Worm (Caenorhabditis elegans) whole organism, L1 larva: ENCODE measurements around the gene F38E11.9.

Source experiments
- C16A3.4 ChIP-seq: fragments of 150-350 bp; optimal IDR thresholded peaks from 2 replicates; lab custom pipeline; 2014; ENCODE audit warnings: missing biosample characterization, missing genetic modification characterization
- C34B4.2 ChIP-seq: sonication (generic microtip); optimal IDR thresholded peaks from 2 replicates; lab custom pipeline; 2017; ENCODE audit warnings: mild to moderate bottlenecking, missing genetic modification characterization, missing compliant biosample characterization
- F16B12.6 ChIP-seq: fragments of 150-350 bp; optimal IDR thresholded peaks from 2 replicates; lab custom pipeline; 2014; ENCODE audit warnings: missing biosample characterization, missing genetic modification characterization
- aha-1 ChIP-seq: fragments of 150-350 bp; optimal IDR thresholded peaks from 2 replicates; lab custom pipeline; 2014; ENCODE audit warnings: missing biosample characterization, missing genetic modification characterization
- alr-1 ChIP-seq: fragments of 200-800 bp; sonication (Bioruptor generic); optimal IDR thresholded peaks from 2 replicates; lab custom pipeline; 2018; ENCODE audit warnings: borderline replicate concordance, mild to moderate bottlenecking, missing genetic modification characterization, missing compliant biosample characterization
- aly-2 ChIP-seq: fragments of 150-350 bp; optimal IDR thresholded peaks from 2 replicates; lab custom pipeline; 2014; ENCODE audit warnings: missing biosample characterization, missing genetic modification characterization
- blmp-1 ChIP-seq: fragments of 150-350 bp; optimal IDR thresholded peaks from 2 replicates; lab custom pipeline; 2014; ENCODE audit warnings: missing biosample characterization, missing genetic modification characterization
- ceh-8 ChIP-seq: fragments of 200-800 bp; sonication (Bioruptor generic); optimal IDR thresholded peaks from 2 replicates; lab custom pipeline; 2018; ENCODE audit warnings: mild to moderate bottlenecking, missing genetic modification characterization, moderate library complexity, missing compliant biosample characterization
- ceh-88 ChIP-seq: fragments of 200-800 bp; sonication (Bioruptor generic); IDR thresholded peaks from 2 replicates; pipeline ENCODE4 v1.3.6; 2022; ENCODE audit warnings: missing genetic modification characterization, missing compliant biosample characterization
- ceh-90 ChIP-seq: sonication (generic microtip); optimal IDR thresholded peaks from 2 replicates; lab custom pipeline; 2016; ENCODE audit warnings: missing genetic modification characterization, missing compliant biosample characterization
- ces-1 ChIP-seq: fragments of 150-350 bp; optimal IDR thresholded peaks from 2 replicates; lab custom pipeline; 2014; ENCODE audit warnings: missing biosample characterization, missing genetic modification reagents, missing genetic modification characterization
- dpl-1 ChIP-seq, 3 experiments: fragments of 150-350 bp in 2 of 3; sonication (generic microtip) in 1 of 3; optimal IDR thresholded peaks; 2 replicates each; lab custom pipeline; 2014 to 2017; ENCODE audit warnings: missing biosample characterization in 3 of 3, missing genetic modification characterization in 3 of 3, missing genetic modification reagents in 3 of 3
- dsc-1 ChIP-seq: sonication (generic microtip); optimal IDR thresholded peaks from 2 replicates; lab custom pipeline; 2016; ENCODE audit warnings: mild to moderate bottlenecking, missing genetic modification characterization, missing compliant biosample characterization
- efl-3 ChIP-seq: fragments of 200-800 bp; sonication (Bioruptor generic); optimal IDR thresholded peaks from 2 replicates; lab custom pipeline; 2018; ENCODE audit warnings: mild to moderate bottlenecking, missing genetic modification characterization, missing compliant biosample characterization
- egl-13 ChIP-seq: sonication (generic microtip); optimal IDR thresholded peaks from 2 replicates; lab custom pipeline; 2016; ENCODE audit warnings: missing genotype, missing genetic modification reagents, missing genetic modification characterization, missing compliant biosample characterization
- egl-27 ChIP-seq, 2 experiments: fragments of 150-350 bp in 1 of 2; sonication (generic microtip); optimal IDR thresholded peaks; 3 replicates each; lab custom pipeline; 2017 to 2018; ENCODE audit warnings: missing biosample characterization in 2 of 2, missing genetic modification characterization in 2 of 2, missing genetic modification reagents in 2 of 2
- elt-3 ChIP-seq, 6 experiments: fragments of 150-350 bp in 1 of 6; sonication (generic microtip); optimal IDR thresholded peaks; 2 replicates each; lab custom pipeline; 2017 to 2018; ENCODE audit warnings: missing biosample characterization in 6 of 6, missing genetic modification characterization in 6 of 6, inconsistent platforms in 1 of 6
- fkh-4 ChIP-seq: sonication (generic microtip); optimal IDR thresholded peaks from 2 replicates; lab custom pipeline; 2016; ENCODE audit warnings: missing compliant biosample characterization, missing genetic modification characterization, borderline replicate concordance
- fos-1 ChIP-seq: fragments of 150-350 bp; optimal IDR thresholded peaks from 2 replicates; lab custom pipeline; 2014; ENCODE audit warnings: missing biosample characterization, missing genetic modification characterization
- hlh-17 ChIP-seq: fragments of 200-800 bp; sonication (Bioruptor generic); optimal IDR thresholded peaks from 2 replicates; lab custom pipeline; 2018; ENCODE audit warnings: missing genetic modification characterization, mild to moderate bottlenecking, missing compliant biosample characterization, moderate library complexity, borderline replicate concordance
- hlh-4 ChIP-seq: sonication (generic microtip); optimal IDR thresholded peaks from 2 replicates; lab custom pipeline; 2016; ENCODE audit warnings: mild to moderate bottlenecking, missing genetic modification characterization, missing compliant biosample characterization
- hpl-2 ChIP-seq: fragments of 150-350 bp; optimal IDR thresholded peaks from 2 replicates; lab custom pipeline; 2014; ENCODE audit warnings: missing biosample characterization, missing genetic modification reagents, missing genetic modification characterization
- isw-1 ChIP-seq: fragments of 200-800 bp; sonication (Bioruptor generic); IDR thresholded peaks from 2 replicates; pipeline ENCODE4 v1.3.6; 2022; ENCODE audit warnings: missing genetic modification characterization, missing compliant biosample characterization
- lin-35 ChIP-seq, 2 experiments: fragments of 150-350 bp; optimal IDR thresholded peaks; 2 replicates each; lab custom pipeline; 2014; ENCODE audit warnings: missing biosample characterization in 2 of 2, missing genetic modification characterization in 2 of 2, missing genetic modification reagents in 2 of 2
- lir-3 ChIP-seq: sonication (generic microtip); optimal IDR thresholded peaks from 2 replicates; lab custom pipeline; 2016; ENCODE audit warnings: mild to moderate bottlenecking, missing genetic modification characterization, moderate library complexity, missing compliant biosample characterization; ENCODE audit not compliant: poor library complexity
- mdl-1 ChIP-seq, 2 experiments: fragments of 150-350 bp; optimal IDR thresholded peaks; 2 replicates each; lab custom pipeline; 2014 to 2017; ENCODE audit warnings: missing biosample characterization in 2 of 2, missing genetic modification characterization in 2 of 2, inconsistent platforms in 1 of 2
- mep-1 ChIP-seq: fragments of 150-350 bp; optimal IDR thresholded peaks from 2 replicates; lab custom pipeline; 2014; ENCODE audit warnings: missing biosample characterization, missing genetic modification characterization
- nhr-12 ChIP-seq: sonication (generic microtip); optimal IDR thresholded peaks from 2 replicates; lab custom pipeline; 2017; ENCODE audit warnings: missing biosample characterization, missing genetic modification characterization
- nhr-19 ChIP-seq: fragments of 200-800 bp; sonication (Bioruptor generic); conservative IDR thresholded peaks from 2 replicates; pipeline ENCODE4 v1.3.6; 2022; ENCODE audit warnings: missing genetic modification characterization, missing compliant biosample characterization
- nhr-237 ChIP-seq: fragments of 150-350 bp; optimal IDR thresholded peaks from 2 replicates; lab custom pipeline; 2014; ENCODE audit warnings: missing biosample characterization, missing genetic modification characterization
- nhr-28 ChIP-seq: fragments of 150-350 bp; optimal IDR thresholded peaks from 2 replicates; lab custom pipeline; 2014; ENCODE audit warnings: missing biosample characterization, missing genetic modification characterization
- nhr-47 ChIP-seq: sonication (generic microtip); optimal IDR thresholded peaks from 2 replicates; lab custom pipeline; 2016; ENCODE audit warnings: mild to moderate bottlenecking, missing genetic modification characterization, moderate library complexity, missing compliant biosample characterization
- nhr-71 ChIP-seq: sonication (generic microtip); optimal IDR thresholded peaks from 2 replicates; lab custom pipeline; 2016; ENCODE audit warnings: mild to moderate bottlenecking, missing genetic modification characterization, moderate library complexity, missing compliant biosample characterization
- nhr-77 ChIP-seq: fragments of 150-350 bp; optimal IDR thresholded peaks from 2 replicates; lab custom pipeline; 2014; ENCODE audit warnings: missing biosample characterization, missing genetic modification characterization
- nhr-85 ChIP-seq: sonication (generic microtip); peaks from one replicate; lab custom pipeline; 2016; ENCODE audit warnings: missing genetic modification characterization, inconsistent platforms, missing compliant biosample characterization
- nhr-90 ChIP-seq: sonication (generic microtip); optimal IDR thresholded peaks from 2 replicates; lab custom pipeline; 2016; ENCODE audit warnings: mild to moderate bottlenecking, missing genetic modification characterization, missing compliant biosample characterization; ENCODE audit not compliant: poor library complexity
- pag-3 ChIP-seq: sonication (generic microtip); optimal IDR thresholded peaks from 2 replicates; lab custom pipeline; 2017; ENCODE audit warnings: missing genetic modification characterization, mild to moderate bottlenecking, missing compliant biosample characterization, antibody characterized with exemption, borderline replicate concordance; ENCODE audit not compliant: insufficient read depth
- pqm-1 ChIP-seq: sonication (generic microtip); optimal IDR thresholded peaks from 3 replicates; lab custom pipeline; 2017; ENCODE audit warnings: missing biosample characterization, missing genetic modification characterization
- skn-1 ChIP-seq: fragments of 150-350 bp; optimal IDR thresholded peaks from 2 replicates; lab custom pipeline; 2014; ENCODE audit warnings: missing biosample characterization, missing genetic modification characterization
- sptf-1 ChIP-seq: fragments of 150-350 bp; optimal IDR thresholded peaks from 2 replicates; lab custom pipeline; 2014; ENCODE audit warnings: missing biosample characterization, missing genetic modification characterization
- sup-37 ChIP-seq: fragments of 200-800 bp; sonication (Bioruptor generic); optimal IDR thresholded peaks from 2 replicates; lab custom pipeline; 2018; ENCODE audit warnings: mild to moderate bottlenecking, missing genetic modification characterization, missing compliant biosample characterization
- swsn-7 ChIP-seq: sonication (generic microtip); optimal IDR thresholded peaks from 2 replicates; lab custom pipeline; 2016; ENCODE audit warnings: missing genetic modification characterization, missing compliant biosample characterization
- unc-62 ChIP-seq: fragments of 150-350 bp; optimal IDR thresholded peaks from 2 replicates; lab custom pipeline; 2014; ENCODE audit warnings: missing biosample characterization, missing genetic modification reagents, missing genetic modification characterization
- unc-98 ChIP-seq: fragments of 200-800 bp; sonication (Bioruptor generic); IDR thresholded peaks from 2 replicates; pipeline ENCODE4 v1.3.6; 2022; ENCODE audit warnings: missing genetic modification characterization, missing compliant biosample characterization
- vab-15 ChIP-seq: sonication (generic microtip); optimal IDR thresholded peaks from 2 replicates; lab custom pipeline; 2017; ENCODE audit warnings: missing genotype, mild to moderate bottlenecking, missing genetic modification characterization, missing compliant biosample characterization
- xbp-1 ChIP-seq: sonication (generic microtip); optimal IDR thresholded peaks from 2 replicates; lab custom pipeline; 2016; ENCODE audit warnings: missing genetic modification characterization, missing compliant biosample characterization
- zag-1 ChIP-seq: fragments of 150-350 bp; optimal IDR thresholded peaks from 2 replicates; lab custom pipeline; 2014; ENCODE audit warnings: missing biosample characterization, missing genetic modification characterization
- ztf-11 ChIP-seq, 2 experiments: sonication (generic microtip); optimal IDR thresholded peaks; 2 replicates each; lab custom pipeline; 2016 to 2017; ENCODE audit warnings: missing genetic modification characterization in 2 of 2, missing biosample characterization in 1 of 2, missing compliant biosample characterization in 1 of 2

Gene F38E11.9

ce11 chrIV:9444417-9445026 lies 682 bp upstream of the F38E11.9 start (continued):
- TF ChIP-seq aly-2 (tag; lab: Kevin White, UChicago): peak; percentile 93
- TF ChIP-seq C34B4.2: no peak
- TF ChIP-seq nhr-85 (tag; lab: Kevin White, UChicago): peak; percentile 97
- TF ChIP-seq ces-1 (GFP tag; lab: Kevin White, UChicago): no peak
- TF ChIP-seq alr-1 (tag; lab: Kevin White, UChicago): no peak
- TF ChIP-seq nhr-237 (tag; lab: Kevin White, UChicago): peak; percentile 87
- TF ChIP-seq unc-62 (GFP tag; lab: Kevin White, UChicago): peak; percentile 40
- TF ChIP-seq egl-27 (tag; optimal IDR thresholded peaks at IDR 0.05; lab: Kevin White, UChicago): peak; percentile 52 to 79

- TF ChIP-seq nhr-71: peak; percentile 90
- no peak for TF ChIP-seq ceh-90 (tag; lab: Kevin White, UChicago)
- no peak for TF ChIP-seq unc-98
- no peak for TF ChIP-seq hlh-4 (tag; lab: Kevin White, UChicago)
- no peak for TF ChIP-seq lir-3 (tag; lab: Kevin White, UChicago)
- TF ChIP-seq blmp-1: peak; percentile 80
- TF ChIP-seq C34B4.2: no peak
- TF ChIP-seq hlh-17 (GFP tag; lab: Kevin White, UChicago): no peak
- no peak for TF ChIP-seq fkh-4 (tag; lab: Kevin White, UChicago)
- TF ChIP-seq skn-1 (tag; lab: Kevin White, UChicago): no peak
- TF ChIP-seq ceh-88 (GFP tag; lab: Robert Waterston, UW): 0 out of 2 replicates have a peak, but pooled peaks have one; percentile 38
- no peak for TF ChIP-seq sptf-1 (tag; lab: Kevin White, UChicago)
- TF ChIP-seq nhr-28 (tag; lab: Kevin White, UChicago): no peak
- TF ChIP-seq nhr-12: no peak
- TF ChIP-seq sup-37 (GFP tag; lab: Kevin White, UChicago): no peak
- TF ChIP-seq aha-1 (tag; lab: Kevin White, UChicago): no peak
- no peak for TF ChIP-seq F16B12.6 (tag; lab: Kevin White, UChicago)
- no peak for TF ChIP-seq pag-3 (tag; lab: Kevin White, UChicago)
- TF ChIP-seq egl-13 (tag; lab: Kevin White, UChicago): no peak
- TF ChIP-seq mdl-1 (tag; optimal IDR thresholded peaks at IDR 0.05; lab: Kevin White, UChicago): peak in 1 of 2 experiments; percentile 93
- TF ChIP-seq vab-15: no peak
- TF ChIP-seq zag-1: no peak
- TF ChIP-seq nhr-77 (tag; lab: Kevin White, UChicago): no peak
- no peak for TF ChIP-seq nhr-237 (tag; lab: Kevin White, UChicago)
- no peak for TF ChIP-seq hpl-2 (GFP tag; lab: Kevin White, UChicago)
- peak; percentile 16 for TF ChIP-seq fos-1
- no peak for TF ChIP-seq ces-1 (GFP tag; lab: Kevin White, UChicago)
- TF ChIP-seq ztf-11 (tag; optimal IDR thresholded peaks at IDR 0.05; lab: Kevin White, UChicago): no peak
- peak; percentile 41 for TF ChIP-seq swsn-7 (tag; lab: Kevin White, UChicago)
- TF ChIP-seq elt-3 (tag; optimal IDR thresholded peaks at IDR 0.05; lab: Kevin White, UChicago): peak in 4 of 6 experiments; percentile 4 to 96 (median 58)
- TF ChIP-seq pqm-1: no peak
- TF ChIP-seq xbp-1 (tag; lab: Kevin White, UChicago): peak; percentile 12
- peak; percentile 83 for TF ChIP-seq mep-1
- TF ChIP-seq alr-1 (tag; lab: Kevin White, UChicago): no peak
- peak; percentile 81 for TF ChIP-seq nhr-19 (GFP tag; lab: Robert Waterston, UW)
- no peak for TF ChIP-seq efl-3 (GFP tag; lab: Kevin White, UChicago)
- TF ChIP-seq nhr-90 (tag; lab: Kevin White, UChicago): peak; percentile 81
- no peak for TF ChIP-seq unc-62 (GFP tag; lab: Kevin White, UChicago)
- no peak for TF ChIP-seq dsc-1 (tag; lab: Kevin White, UChicago)
- TF ChIP-seq nhr-47 (tag; lab: Kevin White, UChicago): peak; percentile 63
- TF ChIP-seq lin-35 (GFP tag; optimal IDR thresholded peaks at IDR 0.05; lab: Kevin White, UChicago): peak in 1 of 2 experiments; percentile 77
- TF ChIP-seq C16A3.4 (tag; lab: Kevin White, UChicago): peak; percentile 36
- no peak for TF ChIP-seq ceh-8
- TF ChIP-seq isw-1 (GFP tag; lab: Robert Waterston, UW): no peak
- TF ChIP-seq dpl-1 (GFP tag; optimal IDR thresholded peaks at IDR 0.05; lab: Kevin White, UChicago): no peak
Observed at ce11 chrIV:9442106-9442532, 1.7 kb downstream of the F38E11.9 start.
